Worm (Caenorhabditis elegans) whole organism, midembryonic: ENCODE measurements around the gene clc-1.

Experiments used
- cog-1 ChIP-seq: sonication (generic microtip); optimal IDR thresholded peaks from 2 replicates; lab custom pipeline; 2016; ENCODE audit warnings: missing genetic modification characterization, missing compliant biosample characterization
- flt-1 ChIP-seq: fragments of 200-800 bp; sonication (Bioruptor generic); IDR thresholded peaks from 2 replicates; pipeline ENCODE4 v1.3.6; 2022; ENCODE audit warnings: missing genetic modification characterization, missing compliant biosample characterization
- klf-2 ChIP-seq: fragments of 200-800 bp; sonication (Bioruptor generic); conservative IDR thresholded peaks from 2 replicates; pipeline ENCODE4 v1.3.6; 2022; ENCODE audit warnings: missing genetic modification reagents, missing genetic modification characterization, missing compliant biosample characterization
- med-1 ChIP-seq: sonication (generic microtip); optimal IDR thresholded peaks from 2 replicates; lab custom pipeline; 2017; ENCODE audit warnings: missing genetic modification characterization, mild to moderate bottlenecking, missing compliant biosample characterization, antibody characterized with exemption, missing genetic modification reagents; ENCODE audit not compliant: insufficient read depth
- ref-1 ChIP-seq: fragments of 200-800 bp; sonication (Bioruptor generic); conservative IDR thresholded peaks from 2 replicates; pipeline ENCODE4 v1.3.6; 2022; ENCODE audit warnings: missing genetic modification reagents, missing genetic modification characterization, missing compliant biosample characterization
- tab-1 ChIP-seq: fragments of 200-800 bp; sonication (Bioruptor generic); IDR thresholded peaks from 2 replicates; pipeline ENCODE4 v1.3.6; 2022; ENCODE audit warnings: missing genetic modification characterization, missing compliant biosample characterization
- ztf-23 ChIP-seq: fragments of 200-800 bp; sonication (Bioruptor generic); IDR thresholded peaks from 2 replicates; pipeline ENCODE4 v1.3.6; 2022; ENCODE audit warnings: missing genetic modification reagents, missing genetic modification characterization, missing compliant biosample characterization
- ztf-29 ChIP-seq: fragments of 200-800 bp; sonication (Bioruptor generic); IDR thresholded peaks from 2 replicates; pipeline ENCODE4 v1.3.6; 2022; ENCODE audit warnings: missing genetic modification reagents, missing genetic modification characterization, missing compliant biosample characterization

- no peak for TF ChIP-seq flt-1 (GFP tag; lab: Robert Waterston, UW)
- TF ChIP-seq ztf-29 (GFP tag; lab: Robert Waterston, UW), result no peak
- TF ChIP-seq tab-1, result no peak
- TF ChIP-seq cog-1 (tag; lab: Kevin White, UChicago), result no peak
- no peak for TF ChIP-seq med-1 (GFP tag; lab: Kevin White, UChicago)
- TF ChIP-seq ref-1 (GFP tag; lab: Robert Waterston, UW), result no peak
- TF ChIP-seq klf-2, result no peak
- TF ChIP-seq ztf-23, result no peak
Measured at ce11 chrX:11003701-11004100, 43.5 kb upstream of the clc-1 start.
